Worm (Caenorhabditis elegans) whole organism, L4 larva: ENCODE data around the gene tsfm-1.

Experiments used
- ZK546.5 ChIP-seq, 2 experiments: sonication (generic microtip); optimal IDR thresholded peaks; 2 replicates each; lab custom pipeline; 2017; ENCODE audit warnings: missing biosample characterization in 2 of 2, missing genetic modification characterization in 2 of 2
- aly-2 ChIP-seq: sonication (generic microtip); optimal IDR thresholded peaks from 2 replicates; lab custom pipeline; 2018; ENCODE audit warnings: missing biosample characterization, missing genetic modification characterization
- ceh-20 ChIP-seq: fragments of 200-800 bp; sonication (Bioruptor generic); IDR thresholded peaks from 2 replicates; pipeline ENCODE4 v1.3.6; 2022; ENCODE audit warnings: missing genetic modification reagents, missing genetic modification characterization, missing compliant biosample characterization
- ceh-32 ChIP-seq: sonication (generic microtip); optimal IDR thresholded peaks from 2 replicates; lab custom pipeline; 2016; ENCODE audit warnings: mild to moderate bottlenecking, missing genetic modification characterization, missing compliant biosample characterization; ENCODE audit not compliant: poor library complexity
- ces-1 ChIP-seq: fragments of 150-350 bp; sonication (generic microtip); optimal IDR thresholded peaks from 4 replicates; lab custom pipeline; 2014; ENCODE audit warnings: missing biosample characterization, missing genetic modification reagents, missing genetic modification characterization
- daf-12 ChIP-seq: fragments of 150-350 bp; optimal IDR thresholded peaks from 2 replicates; lab custom pipeline; 2014; ENCODE audit warnings: missing biosample characterization, missing genetic modification reagents, missing genetic modification characterization
- jun-1 ChIP-seq: fragments of 150-350 bp; optimal IDR thresholded peaks from 2 replicates; lab custom pipeline; 2014; ENCODE audit warnings: missing biosample characterization, missing genetic modification reagents, missing genetic modification characterization
- lin-38 ChIP-seq: fragments of 200-800 bp; sonication (Bioruptor generic); IDR thresholded peaks from 2 replicates; pipeline ENCODE4 v1.3.6; 2022; ENCODE audit warnings: missing genetic modification reagents, missing genetic modification characterization, missing compliant biosample characterization
- mdl-1 ChIP-seq, 2 experiments: fragments of 150-350 bp in 1 of 2; sonication (generic microtip) in 1 of 2; optimal IDR thresholded peaks; 2 replicates each; lab custom pipeline; 2014 to 2017; ENCODE audit warnings: missing biosample characterization in 2 of 2, missing genetic modification characterization in 2 of 2
- spr-3 ChIP-seq: fragments of 200-800 bp; sonication (Bioruptor generic); optimal IDR thresholded peaks from 2 replicates; lab custom pipeline; 2018; ENCODE audit warnings: mild to moderate bottlenecking, missing genetic modification characterization, missing compliant biosample characterization
- unc-39 ChIP-seq: sonication (generic microtip); optimal IDR thresholded peaks from 2 replicates; lab custom pipeline; 2017; ENCODE audit warnings: missing biosample characterization, missing genetic modification characterization

- TF ChIP-seq ces-1 (GFP tag; lab: Kevin White, UChicago) (no peak), ZK546.5 (tag; optimal IDR thresholded peaks at IDR 0.05; lab: Kevin White, UChicago) (no peak), mdl-1 (tag; optimal IDR thresholded peaks at IDR 0.05; lab: Kevin White, UChicago) (no peak), ceh-20 (no peak), unc-39 (tag; lab: Kevin White, UChicago) (no peak), ceh-32 (tag; lab: Kevin White, UChicago) (no peak), jun-1 (no peak), lin-38 (no peak), daf-12 (tag; lab: Kevin White, UChicago) (no peak), aly-2 (no peak), spr-3 (GFP tag; lab: Kevin White, UChicago) (no peak)
These were observed 11.8 kb upstream of the tsfm-1 start, which contains the start of gene F55C5.10 for ce11 chrV:12283187-12283586.
